Worm (Caenorhabditis elegans) whole organism, late embryonic: ENCODE data around the gene T04F8.8.

Experiments used
- F13H6.1 ChIP-seq: sonication (generic microtip); optimal IDR thresholded peaks from 2 replicates; lab custom pipeline; 2016; ENCODE audit warnings: missing genetic modification characterization, missing compliant biosample characterization
- ceh-22 ChIP-seq: sonication (generic microtip); optimal IDR thresholded peaks from 2 replicates; lab custom pipeline; 2017; ENCODE audit warnings: missing biosample characterization, missing genetic modification characterization
- ceh-9 ChIP-seq: sonication (generic microtip); optimal IDR thresholded peaks from 2 replicates; lab custom pipeline; 2016; ENCODE audit warnings: mild to moderate bottlenecking, missing genetic modification characterization, inconsistent platforms, missing compliant biosample characterization
- dve-1 ChIP-seq: sonication (generic microtip); optimal IDR thresholded peaks from 2 replicates; lab custom pipeline; 2017; ENCODE audit warnings: antibody characterized with exemption, mild to moderate bottlenecking, missing genetic modification characterization, missing compliant biosample characterization
- fkh-10 ChIP-seq: fragments of 150-350 bp; optimal IDR thresholded peaks from 2 replicates; lab custom pipeline; 2014; ENCODE audit warnings: missing biosample characterization, missing genetic modification reagents, missing genetic modification characterization
- nhr-11 ChIP-seq: fragments of 150-350 bp; optimal IDR thresholded peaks from 2 replicates; lab custom pipeline; 2014; ENCODE audit warnings: missing biosample characterization, missing genetic modification characterization
- ref-2 ChIP-seq: sonication (generic microtip); optimal IDR thresholded peaks from 2 replicates; lab custom pipeline; 2016; ENCODE audit warnings: missing genetic modification characterization, missing compliant biosample characterization
- rnt-1 ChIP-seq: sonication (generic microtip); optimal IDR thresholded peaks from 2 replicates; lab custom pipeline; 2016; ENCODE audit warnings: missing genetic modification characterization, missing compliant biosample characterization
- sox-4 ChIP-seq: sonication (generic microtip); optimal IDR thresholded peaks from 2 replicates; lab custom pipeline; 2017; ENCODE audit warnings: mild to moderate bottlenecking, missing genetic modification characterization, inconsistent platforms, missing compliant biosample characterization
- tbx-2 ChIP-seq: sonication (generic microtip); optimal IDR thresholded peaks from 2 replicates; lab custom pipeline; 2016; ENCODE audit warnings: missing genetic modification characterization, missing compliant biosample characterization

ce11 chrX:11687836-11688319 lies 40.6 kb downstream of the T04F8.8 start, which contains the start of gene C44C10.7:
- TF ChIP-seq nhr-11 (tag; lab: Kevin White, UChicago), result no peak
- TF ChIP-seq dve-1 (tag; lab: Kevin White, UChicago), result no peak
- no peak for TF ChIP-seq rnt-1 (tag; lab: Kevin White, UChicago)
- TF ChIP-seq tbx-2, result no peak
- TF ChIP-seq sox-4 (tag; lab: Kevin White, UChicago), result no peak
- TF ChIP-seq ceh-9, result no peak
- no peak for TF ChIP-seq ref-2 (tag; lab: Kevin White, UChicago)
- TF ChIP-seq ceh-22, result no peak
- TF ChIP-seq fkh-10, result no peak
- TF ChIP-seq F13H6.1, result no peak
